In genomic region chr3L:11648410-11648809, dm6 we compare ENCODE assay signal across 1 fruit fly cellular context.
TF ChIP-seq lines count a peak whose summit lies in the region.

Gene RIOK1 (minus strand): TSS chr3L:11648474.
Gene Polr3H (plus strand): TSS chr3L:11648756.

TF ChIP-seq in whole organism, embryonic, 481 proteins besides CTCF, POLR2A, EP300 and RAD21 (continued from another document and continues in another):
- TF ChIP-seq phol (tag; optimal IDR thresholded peaks at IDR 0.05; lab: Kevin White, UChicago) (peak; percentile 96), chif (GFP tag; optimal IDR thresholded peaks at IDR 0.05; lab: Kevin White, UChicago) (peak; percentile 62 to 76), Ada2b (GFP tag; IDR thresholded peaks at IDR 0.05; lab: Robert Waterston, UW) (peak; percentile 60), Aef1 (GFP tag; IDR thresholded peaks at IDR 0.05; lab: Robert Waterston, UW) (peak; percentile 61; the same call in 2 of the 3 replicates), chn (GFP tag; optimal IDR thresholded peaks at IDR 0.05; lab: Kevin White, UChicago) (peak; percentile 81), oc (tag; optimal IDR thresholded peaks at IDR 0.05; lab: Kevin White, UChicago) (no peak), CG7928 (GFP tag; optimal IDR thresholded peaks at IDR 0.05; lab: Kevin White, UChicago) (no peak), CG3838 (GFP tag; optimal IDR thresholded peaks at IDR 0.05; lab: Kevin White, UChicago) (peak; percentile 34), inv (GFP tag; IDR thresholded peaks at IDR 0.05; lab: Robert Waterston, UW; ENCODE audit: partially characterized antibody) (no peak), CG11456 (GFP tag; IDR thresholded peaks at IDR 0.05; lab: Robert Waterston, UW) (peak; percentile 55; the same call in 1 of the 3 replicates), Rx (GFP tag; IDR thresholded peaks at IDR 0.05; lab: Robert Waterston, UW) (no peak; the same call in 1 of the 2 replicates), CG1233 (GFP tag; optimal IDR thresholded peaks at IDR 0.05; lab: Kevin White, UChicago) (peak; percentile 55), CG12236 (GFP tag; optimal IDR thresholded peaks at IDR 0.05; lab: Kevin White, UChicago) (peak; percentile 32), peb (GFP tag; IDR thresholded peaks at IDR 0.05; lab: Robert Waterston, UW) (0 out of 2 replicates have a peak, but pooled peaks have one; percentile 28), fd96Cb (tag; optimal IDR thresholded peaks at IDR 0.05; lab: Kevin White, UChicago) (peak; percentile 35), ro (GFP tag; IDR thresholded peaks at IDR 0.05; lab: Robert Waterston, UW) (no peak), Sox102F (GFP tag; optimal IDR thresholded peaks at IDR 0.05; lab: Kevin White, UChicago) (no peak), usp (GFP tag; optimal IDR thresholded peaks at IDR 0.05; lab: Kevin White, UChicago) (no peak), Bteb2 (GFP tag; optimal IDR thresholded peaks at IDR 0.05; lab: Kevin White, UChicago) (peak; percentile 73), CG1647 (GFP tag; optimal IDR thresholded peaks at IDR 0.05; lab: Kevin White, UChicago) (peak; percentile 43), dysf (GFP tag; IDR thresholded peaks at IDR 0.05; lab: Robert Waterston, UW) (peak; percentile 66), CG10979 (tag; optimal IDR thresholded peaks at IDR 0.05; lab: Kevin White, UChicago) (peak; percentile 55), CG2120 (GFP tag; optimal IDR thresholded peaks at IDR 0.05; lab: Kevin White, UChicago) (peak; percentile 89), kni (GFP tag; optimal IDR thresholded peaks at IDR 0.05; lab: Kevin White, UChicago) (no peak), sc (optimal IDR thresholded peaks at IDR 0.05; lab: Kevin White, UChicago) (no peak), sc (GFP tag; optimal IDR thresholded peaks at IDR 0.05; lab: Kevin White, UChicago) (peak; percentile 21), CG4424 (GFP tag; optimal IDR thresholded peaks at IDR 0.05; lab: Kevin White, UChicago) (peak; percentile 73), aop (GFP tag; IDR thresholded peaks at IDR 0.05; lab: Robert Waterston, UW) (no peak), CG12071 (GFP tag; optimal IDR thresholded peaks at IDR 0.05; lab: Kevin White, UChicago) (no peak), CG7271 (tag; optimal IDR thresholded peaks at IDR 0.05; lab: Kevin White, UChicago) (no peak), mld (GFP tag; IDR thresholded peaks at IDR 0.05; lab: Robert Waterston, UW; ENCODE audit: partially characterized antibody) (no peak), CG11696 (GFP tag; IDR thresholded peaks at IDR 0.05; lab: Robert Waterston, UW) (no peak), CG14667 (GFP tag; IDR thresholded peaks at IDR 0.05; lab: Robert Waterston, UW) (no peak; the same call in 1 of the 2 replicates), Eip74EF (GFP tag; optimal IDR thresholded peaks at IDR 0.05; lab: Kevin White, UChicago) (no peak), CG6813 (GFP tag; optimal IDR thresholded peaks at IDR 0.05; lab: Kevin White, UChicago) (no peak), Dref (GFP tag; IDR thresholded peaks at IDR 0.05; lab: Robert Waterston, UW) (no peak), CG14710 (tag; optimal IDR thresholded peaks at IDR 0.05; lab: Kevin White, UChicago) (peak; percentile 78), Hmx (GFP tag; optimal IDR thresholded peaks at IDR 0.05; lab: Kevin White, UChicago) (peak; percentile 66), Atf6 (GFP tag; IDR thresholded peaks at IDR 0.05; lab: Robert Waterston, UW) (peak; percentile 54; the same call in 1 of the 2 replicates), salm (tag; optimal IDR thresholded peaks at IDR 0.05; lab: Kevin White, UChicago) (no peak), CG31388 (GFP tag; optimal IDR thresholded peaks at IDR 0.05; lab: Kevin White, UChicago) (peak; percentile 54), amos (GFP tag; IDR thresholded peaks at IDR 0.05; lab: Robert Waterston, UW; ENCODE audit: partially characterized antibody) (no peak), zen (tag; optimal IDR thresholded peaks at IDR 0.05; lab: Kevin White, UChicago) (peak; percentile 35), CG42726 (GFP tag; IDR thresholded peaks at IDR 0.05; lab: Robert Waterston, UW; ENCODE audit: partially characterized antibody) (no peak), CG11085 (GFP tag; IDR thresholded peaks at IDR 0.05; lab: Robert Waterston, UW) (no peak), CG7556 (GFP tag; optimal IDR thresholded peaks at IDR 0.05; lab: Kevin White, UChicago) (no peak), eyg (GFP tag; optimal IDR thresholded peaks at IDR 0.05; lab: Kevin White, UChicago) (peak; percentile 18), pzg (GFP tag; optimal IDR thresholded peaks at IDR 0.05; lab: Kevin White, UChicago) (peak; percentile 75), tio (GFP tag; optimal IDR thresholded peaks at IDR 0.05; lab: Kevin White, UChicago) (no peak), Kr (GFP tag; optimal IDR thresholded peaks at IDR 0.05; lab: Kevin White, UChicago) (no peak), CG12744 (GFP tag; optimal IDR thresholded peaks at IDR 0.05; lab: Kevin White, UChicago) (no peak), ERR (GFP tag; optimal IDR thresholded peaks at IDR 0.05; lab: Kevin White, UChicago) (peak; percentile 56), nom (GFP tag; optimal IDR thresholded peaks at IDR 0.05; lab: Kevin White, UChicago) (no peak), CG11695 (GFP tag; IDR thresholded peaks at IDR 0.05; lab: Robert Waterston, UW) (peak; percentile 59; the same call in 1 of the 3 replicates), Dek (tag; optimal IDR thresholded peaks at IDR 0.05; lab: Kevin White, UChicago) (no peak), CG16815 (GFP tag; optimal IDR thresholded peaks at IDR 0.05; lab: Kevin White, UChicago) (no peak), wek (GFP tag; optimal IDR thresholded peaks at IDR 0.05; lab: Kevin White, UChicago) (peak; percentile 94), jumu (GFP tag; optimal IDR thresholded peaks at IDR 0.05; lab: Kevin White, UChicago) (peak; percentile 38), pita (GFP tag; optimal IDR thresholded peaks at IDR 0.05; lab: Kevin White, UChicago) (no peak), CG7786 (GFP tag; optimal IDR thresholded peaks at IDR 0.05; lab: Kevin White, UChicago) (peak; percentile 75), CG34376 (GFP tag; optimal IDR thresholded peaks at IDR 0.05; lab: Kevin White, UChicago) (no peak), CG1832 (GFP tag; optimal IDR thresholded peaks at IDR 0.05; lab: Kevin White, UChicago) (no peak), CG13894 (tag; optimal IDR thresholded peaks at IDR 0.05; lab: Kevin White, UChicago) (no peak), Dp (GFP tag; optimal IDR thresholded peaks at IDR 0.05; lab: Kevin White, UChicago) (peak; percentile 56), ken (GFP tag; IDR thresholded peaks at IDR 0.05; lab: Robert Waterston, UW) (peak; percentile 43; the same call in 1 of the 3 replicates), vfl (GFP tag; optimal IDR thresholded peaks at IDR 0.05; lab: Kevin White, UChicago) (peak; percentile 59), Nf-YA (GFP tag; IDR thresholded peaks at IDR 0.05; lab: Robert Waterston, UW) (no peak), CG9727 (GFP tag; optimal IDR thresholded peaks at IDR 0.05; lab: Kevin White, UChicago) (peak; percentile 33), CG4360 (GFP tag; IDR thresholded peaks at IDR 0.05; lab: Robert Waterston, UW) (no peak), C15 (GFP tag; IDR thresholded peaks at IDR 0.05; lab: Robert Waterston, UW) (no peak), Optix (GFP tag; IDR thresholded peaks at IDR 0.05; lab: Robert Waterston, UW) (no peak; the same call in none of the 3 replicates), CG4328 (GFP tag; optimal IDR thresholded peaks at IDR 0.05; lab: Kevin White, UChicago) (no peak), bcd (GFP tag; optimal IDR thresholded peaks at IDR 0.05; lab: Kevin White, UChicago) (peak; percentile 55), CG8478 (optimal IDR thresholded peaks at IDR 0.05; lab: Kevin White, UChicago) (no peak), z (GFP tag; IDR thresholded peaks at IDR 0.05; lab: Robert Waterston, UW) (no peak), CG17186 (GFP tag; optimal IDR thresholded peaks at IDR 0.05; lab: Kevin White, UChicago) (peak; percentile 43), B-H1 (GFP tag; IDR thresholded peaks at IDR 0.05; lab: Robert Waterston, UW) (no peak; the same call in 2 of the 3 replicates), CG13123 (GFP tag; optimal IDR thresholded peaks at IDR 0.05; lab: Kevin White, UChicago) (peak; percentile 65), Nf-YB (GFP tag; optimal IDR thresholded peaks at IDR 0.05; lab: Kevin White, UChicago) (no peak), Abd-B (GFP tag; optimal IDR thresholded peaks at IDR 0.05; lab: Kevin White, UChicago) (no peak), D (optimal IDR thresholded peaks at IDR 0.05; lab: Kevin White, UChicago) (no peak), D (GFP tag; optimal IDR thresholded peaks at IDR 0.05; lab: Kevin White, UChicago) (no peak), gfzf (GFP tag; optimal IDR thresholded peaks at IDR 0.05; lab: Kevin White, UChicago) (peak; percentile 62), slp2 (GFP tag; optimal IDR thresholded peaks at IDR 0.05; lab: Kevin White, UChicago) (peak; percentile 46), ftz-f1 (GFP tag; optimal IDR thresholded peaks at IDR 0.05; lab: Kevin White, UChicago) (no peak), Sry-β (GFP tag; optimal IDR thresholded peaks at IDR 0.05; lab: Kevin White, UChicago) (peak; percentile 56), CG18476 (GFP tag; optimal IDR thresholded peaks at IDR 0.05; lab: Kevin White, UChicago) (peak; percentile 72), CG17385 (GFP tag; optimal IDR thresholded peaks at IDR 0.05; lab: Kevin White, UChicago) (peak; percentile 42), sens-2 (GFP tag; IDR thresholded peaks at IDR 0.05; lab: Robert Waterston, UW) (no peak), Antp (GFP tag; optimal IDR thresholded peaks at IDR 0.05; lab: Kevin White, UChicago) (peak; percentile 60), caup (GFP tag; optimal IDR thresholded peaks at IDR 0.05; lab: Kevin White, UChicago; ENCODE audit: severe bottlenecking) (no peak), gcm2 (GFP tag; optimal IDR thresholded peaks at IDR 0.05; lab: Kevin White, UChicago) (peak; percentile 62), CG6791 (GFP tag; IDR thresholded peaks at IDR 0.05; lab: Robert Waterston, UW; ENCODE audit: partially characterized antibody) (no peak), HHEX (GFP tag; optimal IDR thresholded peaks at IDR 0.05; lab: Kevin White, UChicago) (no peak), crol (GFP tag; IDR thresholded peaks at IDR 0.05; lab: Robert Waterston, UW) (no peak), unc-4 (GFP tag; IDR thresholded peaks at IDR 0.05; lab: Robert Waterston, UW; ENCODE audit: partially characterized antibody) (no peak; the same call in 1 of the 2 replicates), CG11398 (GFP tag; optimal IDR thresholded peaks at IDR 0.05; lab: Kevin White, UChicago) (peak; percentile 14), rib (GFP tag; IDR thresholded peaks at IDR 0.05; lab: Robert Waterston, UW) (0 out of 2 replicates have a peak, but pooled peaks have one; percentile 40), CG43689 (GFP tag; IDR thresholded peaks at IDR 0.05; lab: Robert Waterston, UW) (no peak), zf30C (GFP tag; optimal IDR thresholded peaks at IDR 0.05; lab: Kevin White, UChicago) (no peak), CG8290 (GFP tag; optimal IDR thresholded peaks at IDR 0.05; lab: Kevin White, UChicago) (peak; percentile 31), CG8290 (tag; optimal IDR thresholded peaks at IDR 0.05; lab: Kevin White, UChicago) (no peak), insv (GFP tag; optimal IDR thresholded peaks at IDR 0.05; lab: Kevin White, UChicago) (no peak), jing (GFP tag; optimal IDR thresholded peaks at IDR 0.05; lab: Kevin White, UChicago) (peak; percentile 6), exex (tag; optimal IDR thresholded peaks at IDR 0.05; lab: Kevin White, UChicago) (no peak), ac (GFP tag; optimal IDR thresholded peaks at IDR 0.05; lab: Kevin White, UChicago) (no peak), CG34422 (GFP tag; IDR thresholded peaks at IDR 0.05; lab: Robert Waterston, UW) (peak; percentile 76; the same call in 2 of the 3 replicates), Dad (GFP tag; optimal IDR thresholded peaks at IDR 0.05; lab: Kevin White, UChicago) (peak; percentile 52), Atf3 (GFP tag; optimal IDR thresholded peaks at IDR 0.05; lab: Kevin White, UChicago) (peak; percentile 47), NC2α (GFP tag; optimal IDR thresholded peaks at IDR 0.05; lab: Kevin White, UChicago) (no peak), pan (optimal IDR thresholded peaks at IDR 0.05; lab: Kevin White, UChicago) (no peak), pan (GFP tag; optimal IDR thresholded peaks at IDR 0.05 in 1 of 2, IDR thresholded peaks at IDR 0.05 in 1 of 2) (peak in 1 of 2 experiments; percentile 68), crc (GFP tag; optimal IDR thresholded peaks at IDR 0.05; lab: Kevin White, UChicago) (peak; percentile 70), Poxn (GFP tag; IDR thresholded peaks at IDR 0.05; lab: Robert Waterston, UW) (no peak), Gsc (GFP tag; IDR thresholded peaks at IDR 0.05; lab: Robert Waterston, UW) (no peak), CG9609 (GFP tag; optimal IDR thresholded peaks at IDR 0.05; lab: Kevin White, UChicago) (peak; percentile 76), Ssrp (tag; optimal IDR thresholded peaks at IDR 0.05; lab: Kevin White, UChicago) (peak; percentile 43), TFAM (GFP tag; optimal IDR thresholded peaks at IDR 0.05; lab: Kevin White, UChicago) (no peak), tin (GFP tag; optimal IDR thresholded peaks at IDR 0.05; lab: Kevin White, UChicago) (peak; percentile 72), seq (GFP tag; IDR thresholded peaks at IDR 0.05; lab: Robert Waterston, UW) (no peak), CG15696 (tag; optimal IDR thresholded peaks at IDR 0.05; lab: Kevin White, UChicago) (peak; percentile 4), Hsf (GFP tag; optimal IDR thresholded peaks at IDR 0.05; lab: Kevin White, UChicago) (peak; percentile 85), Mad (GFP tag; optimal IDR thresholded peaks at IDR 0.05; lab: Kevin White, UChicago) (peak; percentile 67), CG8281 (tag; optimal IDR thresholded peaks at IDR 0.05; lab: Kevin White, UChicago) (no peak), dm (GFP tag; optimal IDR thresholded peaks at IDR 0.05; lab: Kevin White, UChicago) (peak; percentile 98), CG12942 (GFP tag; optimal IDR thresholded peaks at IDR 0.05; lab: Kevin White, UChicago) (peak; percentile 75), NC2β (GFP tag; optimal IDR thresholded peaks at IDR 0.05; lab: Kevin White, UChicago) (peak; percentile 67), tx (GFP tag; optimal IDR thresholded peaks at IDR 0.05; lab: Kevin White, UChicago) (peak; percentile 75), Lpt (GFP tag; optimal IDR thresholded peaks at IDR 0.05; lab: Kevin White, UChicago) (no peak), CG6683 (GFP tag; optimal IDR thresholded peaks at IDR 0.05; lab: Kevin White, UChicago) (no peak), CG17359 (tag; optimal IDR thresholded peaks at IDR 0.05; lab: Kevin White, UChicago) (no peak), CG17361 (GFP tag; IDR thresholded peaks at IDR 0.05; lab: Robert Waterston, UW) (no peak; the same call in 2 of the 3 replicates), mam (GFP tag; optimal IDR thresholded peaks at IDR 0.05; lab: Kevin White, UChicago) (peak; percentile 83)
